Fruit fly (Drosophila melanogaster) whole organism, embryonic: ENCODE results near the gene ppk11.
A peak's percentile ranks its signal among the peaks of the same experiment; 100 is the strongest.

ENCODE experiments used
- Bdp1 ChIP-seq: fragments of 200-800 bp; sonication (Bioruptor generic); optimal IDR thresholded peaks from 3 replicates; lab custom pipeline; 2016; ENCODE audit warnings: missing biosample characterization, missing genetic modification characterization
- CG11085 ChIP-seq: fragments of 200-800 bp; sonication (Bioruptor generic); IDR thresholded peaks from 2 replicates; pipeline ENCODE4 v1.3.6; 2022; ENCODE audit warnings: missing biosample characterization, missing genetic modification characterization
- CG13287 ChIP-seq: fragments of 200-800 bp; sonication (Bioruptor generic); IDR thresholded peaks from 2 replicates; pipeline ENCODE4 v1.3.6; 2022; ENCODE audit warnings: missing biosample characterization, missing genetic modification characterization; ENCODE audit not compliant: partially characterized antibody
- CG13296 ChIP-seq: fragments of 200-800 bp; sonication (Bioruptor generic); optimal IDR thresholded peaks from 3 replicates; lab custom pipeline; 2018; ENCODE audit warnings: missing biosample characterization, mild to moderate bottlenecking, missing genetic modification characterization
- CG14667 ChIP-seq: fragments of 200-800 bp; sonication (Bioruptor generic); IDR thresholded peaks from 2 replicates; pipeline ENCODE4 v1.3.6; 2022; ENCODE audit warnings: missing biosample characterization, missing genetic modification characterization
- CG14710 ChIP-seq: fragments of 200-800 bp; sonication (Bioruptor generic); optimal IDR thresholded peaks from 3 replicates; lab custom pipeline; 2019; ENCODE audit warnings: missing biosample characterization, mild to moderate bottlenecking, missing genetic modification characterization, moderate library complexity
- CG15696 ChIP-seq: fragments of 200-800 bp; sonication (Bioruptor generic); optimal IDR thresholded peaks from 2 replicates; lab custom pipeline; 2019; ENCODE audit warnings: missing biosample characterization, mild to moderate bottlenecking, missing genetic modification characterization, moderate library complexity
- CG17385 ChIP-seq: fragments of 200-800 bp; sonication (Bioruptor generic); optimal IDR thresholded peaks from 3 replicates; lab custom pipeline; 2018; ENCODE audit warnings: missing biosample characterization, mild to moderate bottlenecking, missing genetic modification characterization
- CG17568 ChIP-seq: fragments of 200-800 bp; sonication (Bioruptor generic); optimal IDR thresholded peaks from 2 replicates; lab custom pipeline; 2018; ENCODE audit warnings: missing biosample characterization, mild to moderate bottlenecking, missing genetic modification characterization, moderate library complexity
- CG18476 ChIP-seq: fragments of 200-800 bp; sonication (Bioruptor generic); optimal IDR thresholded peaks from 2 replicates; lab custom pipeline; 2016; ENCODE audit warnings: missing biosample characterization, mild to moderate bottlenecking, missing genetic modification characterization
- CG2120 ChIP-seq: fragments of 200-800 bp; sonication (Bioruptor generic); optimal IDR thresholded peaks from 3 replicates; lab custom pipeline; 2016; ENCODE audit warnings: missing biosample characterization, missing genetic modification characterization
- CG2202 ChIP-seq: fragments of 200-800 bp; sonication (Bioruptor generic); optimal IDR thresholded peaks from 2 replicates; lab custom pipeline; 2018; ENCODE audit warnings: missing biosample characterization, mild to moderate bottlenecking, missing genetic modification characterization
- CG31365 ChIP-seq: fragments of 200-800 bp; sonication (Bioruptor generic); optimal IDR thresholded peaks from 2 replicates; lab custom pipeline; 2018; ENCODE audit warnings: missing biosample characterization, mild to moderate bottlenecking, missing genetic modification characterization
- CG3163 ChIP-seq: fragments of 200-800 bp; sonication (Bioruptor generic); optimal IDR thresholded peaks from 3 replicates; lab custom pipeline; 2016; ENCODE audit warnings: missing biosample characterization, missing genetic modification characterization
- CG32767 ChIP-seq: fragments of 200-800 bp; sonication (Bioruptor generic); IDR thresholded peaks from 2 replicates; pipeline ENCODE4 v1.3.6; 2022; ENCODE audit warnings: missing biosample characterization, missing genetic modification characterization
- CG3407 ChIP-seq: fragments of 200-800 bp; sonication (Bioruptor generic); optimal IDR thresholded peaks from 2 replicates; lab custom pipeline; 2018; ENCODE audit warnings: missing biosample characterization, mild to moderate bottlenecking, missing genetic modification characterization
- CG34422 ChIP-seq: fragments of 200-800 bp; sonication (Bioruptor generic); IDR thresholded peaks from 3 replicates; pipeline ENCODE4 v1.3.6; 2022; ENCODE audit warnings: missing biosample characterization, missing genetic modification characterization
- CG3847 ChIP-seq: fragments of 200-800 bp; sonication (Bioruptor generic); IDR thresholded peaks from 2 replicates; pipeline ENCODE4 v1.3.6; 2022; ENCODE audit warnings: missing biosample characterization, missing genetic modification characterization
- CG4820 ChIP-seq: fragments of 200-800 bp; sonication (Bioruptor generic); optimal IDR thresholded peaks from 3 replicates; lab custom pipeline; 2016; ENCODE audit warnings: missing biosample characterization, missing genetic modification characterization
- CG6765 ChIP-seq: fragments of 200-800 bp; sonication (Bioruptor generic); optimal IDR thresholded peaks from 3 replicates; lab custom pipeline; 2017; ENCODE audit warnings: missing biosample characterization, mild to moderate bottlenecking, missing genetic modification characterization
- CG8478 ChIP-seq: fragments of >200 bp; optimal IDR thresholded peaks from 2 replicates; lab custom pipeline; 2018
- CG8944 ChIP-seq: fragments of 200-800 bp; sonication (Bioruptor generic); optimal IDR thresholded peaks from 3 replicates; lab custom pipeline; 2016; ENCODE audit warnings: missing biosample characterization, missing genetic modification characterization
- CG9727 ChIP-seq: fragments of 200-800 bp; sonication (Bioruptor generic); optimal IDR thresholded peaks from 3 replicates; lab custom pipeline; 2017; ENCODE audit warnings: missing biosample characterization, mild to moderate bottlenecking, missing genetic modification characterization
- Deaf1 ChIP-seq: fragments of 200-800 bp; optimal IDR thresholded peaks from 3 replicates; lab custom pipeline; 2019; ENCODE audit warnings: missing biosample characterization, mild to moderate bottlenecking, missing genetic modification characterization, moderate library complexity
- Dek ChIP-seq: fragments of 200-800 bp; sonication (Bioruptor generic); optimal IDR thresholded peaks from 3 replicates; lab custom pipeline; 2019; ENCODE audit warnings: missing biosample characterization, mild to moderate bottlenecking, missing genetic modification characterization, moderate library complexity
- Ets65A ChIP-seq: fragments of 200-800 bp; sonication (Bioruptor generic); peaks from one replicate; lab custom pipeline; 2016; ENCODE audit warnings: missing biosample characterization, missing genetic modification characterization
- Fer2 ChIP-seq: fragments of 200-800 bp; sonication (Bioruptor generic); optimal IDR thresholded peaks from 2 replicates; lab custom pipeline; 2018; ENCODE audit warnings: missing biosample characterization, mild to moderate bottlenecking, missing genetic modification characterization, moderate library complexity
- Hsf ChIP-seq: fragments of 200-800 bp; sonication (Bioruptor generic); optimal IDR thresholded peaks from 3 replicates; lab custom pipeline; 2016; ENCODE audit warnings: missing biosample characterization, missing genetic modification characterization
- Lim3 ChIP-seq: fragments of 200-800 bp; sonication (Bioruptor generic); IDR thresholded peaks from 2 replicates; pipeline ENCODE4 v1.3.6; 2022; ENCODE audit warnings: missing biosample characterization, missing genetic modification characterization
- NC2β ChIP-seq: fragments of 200-800 bp; sonication (Bioruptor generic); optimal IDR thresholded peaks from 2 replicates; lab custom pipeline; 2016; ENCODE audit warnings: missing biosample characterization, missing genetic modification characterization
- PHDP ChIP-seq: fragments of 200-800 bp; sonication (Bioruptor generic); optimal IDR thresholded peaks from 3 replicates; lab custom pipeline; 2018; ENCODE audit warnings: missing biosample characterization, mild to moderate bottlenecking, missing genetic modification characterization, moderate library complexity
- Sin3A ChIP-seq: fragments of >200 bp; optimal IDR thresholded peaks from 2 replicates; lab custom pipeline; 2018
- aop ChIP-seq: fragments of 200-800 bp; sonication (Bioruptor generic); IDR thresholded peaks from 2 replicates; pipeline ENCODE4 v1.3.6; 2022; ENCODE audit warnings: missing biosample characterization, missing genetic modification characterization
- ap ChIP-seq: fragments of 200-800 bp; sonication (Bioruptor generic); IDR thresholded peaks from 2 replicates; pipeline ENCODE4 v1.3.6; 2022; ENCODE audit warnings: missing biosample characterization, missing genetic modification characterization
- ase ChIP-seq: fragments of 200-800 bp; sonication (Bioruptor generic); IDR thresholded peaks from 3 replicates; pipeline ENCODE4 v1.3.6; 2022; ENCODE audit warnings: missing biosample characterization, missing genetic modification characterization
- bcd ChIP-seq: fragments of 200-800 bp; sonication (Bioruptor generic); optimal IDR thresholded peaks from 2 replicates; lab custom pipeline; 2017; ENCODE audit warnings: missing biosample characterization, mild to moderate bottlenecking, missing genetic modification characterization
- cad ChIP-seq: fragments of >200 bp; optimal IDR thresholded peaks from 2 replicates; lab custom pipeline; 2017; ENCODE audit warnings: missing biosample characterization, missing genetic modification characterization
- croc ChIP-seq: fragments of 200-800 bp; sonication (Bioruptor generic); conservative IDR thresholded peaks from 3 replicates; pipeline ENCODE4 v1.3.6; 2022; ENCODE audit warnings: missing biosample characterization, missing genetic modification characterization
- crp ChIP-seq, 2 experiments: fragments of 200-800 bp; sonication (Bioruptor generic); optimal IDR thresholded peaks; 2 replicates in 1 of 2; 3 replicates in 1 of 2; lab custom pipeline; 2017; ENCODE audit warnings: missing biosample characterization in 2 of 2, missing genetic modification characterization in 2 of 2, mild to moderate bottlenecking in 1 of 2, moderate library complexity in 1 of 2
- dan ChIP-seq: fragments of 200-800 bp; sonication (Bioruptor generic); IDR thresholded peaks from 2 replicates; pipeline ENCODE4 v1.3.6; 2022; ENCODE audit warnings: missing biosample characterization, missing genetic modification characterization
- gem ChIP-seq: fragments of 200-800 bp; sonication (Bioruptor generic); optimal IDR thresholded peaks from 2 replicates; lab custom pipeline; 2019; ENCODE audit warnings: missing biosample characterization, mild to moderate bottlenecking, missing genetic modification characterization, moderate library complexity
- gro ChIP-seq: fragments of 200-800 bp; sonication (Bioruptor generic); optimal IDR thresholded peaks from 2 replicates; lab custom pipeline; 2016; ENCODE audit warnings: missing biosample characterization, missing genetic modification characterization
- gt ChIP-seq: fragments of 200-800 bp; sonication (Bioruptor generic); IDR thresholded peaks from 2 replicates; pipeline ENCODE4 v1.3.6; 2022; ENCODE audit warnings: missing biosample characterization, missing genetic modification characterization
- kah ChIP-seq: fragments of 200-800 bp; sonication (Bioruptor generic); optimal IDR thresholded peaks from 2 replicates; lab custom pipeline; 2018; ENCODE audit warnings: missing biosample characterization, mild to moderate bottlenecking, missing genetic modification characterization
- nau ChIP-seq: fragments of 200-800 bp; sonication (Bioruptor generic); optimal IDR thresholded peaks from 3 replicates; lab custom pipeline; 2017; ENCODE audit warnings: missing biosample characterization, mild to moderate bottlenecking, missing genetic modification characterization, missing genetic modification reagents
- pfk ChIP-seq: fragments of 200-800 bp; sonication (Bioruptor generic); optimal IDR thresholded peaks from 2 replicates; lab custom pipeline; 2018; ENCODE audit warnings: missing biosample characterization, mild to moderate bottlenecking, missing genetic modification characterization, moderate library complexity
- repo ChIP-seq: fragments of 200-800 bp; sonication (Bioruptor generic); optimal IDR thresholded peaks from 2 replicates; lab custom pipeline; 2016; ENCODE audit warnings: missing biosample characterization, missing genetic modification characterization
- seq ChIP-seq: fragments of 200-800 bp; sonication (Bioruptor generic); IDR thresholded peaks from 2 replicates; pipeline ENCODE4 v1.3.6; 2022; ENCODE audit warnings: missing biosample characterization, missing genetic modification characterization
- toy ChIP-seq: fragments of 200-800 bp; sonication (Bioruptor generic); IDR thresholded peaks from 2 replicates; pipeline ENCODE4 v1.3.6; 2022; ENCODE audit warnings: missing biosample characterization, missing genetic modification characterization
- zfh2 ChIP-seq: fragments of 200-800 bp; sonication (Bioruptor generic); optimal IDR thresholded peaks from 2 replicates; lab custom pipeline; 2016; ENCODE audit warnings: missing biosample characterization, missing genetic modification characterization

Gene ppk11

DNA sequence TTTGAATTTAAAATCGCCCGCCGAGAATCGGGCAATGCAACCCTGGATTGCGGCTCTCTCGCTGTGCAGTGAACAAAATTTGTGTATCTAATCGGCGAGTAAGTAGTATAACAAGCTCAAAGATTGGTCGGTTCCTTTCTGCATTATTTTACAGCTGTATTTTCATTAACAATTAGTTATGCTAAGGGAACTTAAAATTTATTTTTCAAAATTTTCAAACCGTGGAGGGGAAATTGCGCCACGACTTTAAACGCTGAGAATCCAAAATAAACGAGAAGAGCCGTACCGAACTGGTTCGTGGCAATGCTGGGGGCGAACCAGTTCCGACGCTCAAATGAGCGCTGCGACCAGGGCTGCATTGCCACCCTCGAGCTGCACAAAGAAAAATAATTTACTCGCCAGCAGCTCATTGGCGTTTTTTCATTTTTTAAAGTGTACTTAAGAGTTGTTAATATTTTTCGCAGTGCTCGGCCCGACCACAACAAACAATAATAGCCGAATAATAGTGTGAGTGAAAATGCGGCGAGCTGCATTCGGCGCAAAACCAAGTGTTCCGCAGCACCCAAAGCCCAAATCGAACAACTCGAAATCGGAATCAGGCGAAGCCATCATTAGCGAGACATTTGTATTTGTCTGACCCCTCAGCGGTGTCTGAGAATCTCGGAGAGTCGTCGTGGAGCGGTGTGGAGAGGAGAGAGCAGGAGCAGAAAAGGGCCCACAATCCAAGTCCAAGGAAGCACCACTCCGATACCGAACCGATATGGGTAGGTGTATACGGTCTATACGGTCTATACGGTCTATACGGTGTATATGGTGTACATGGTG, 16.6 kb downstream of the ppk11 start, which contains the start of gene zf30C (continued):
- TF ChIP-seq dan (peak; percentile 61), PHDP (tag; lab: Kevin White, UChicago) (peak; percentile 76), aop (GFP tag; lab: Robert Waterston, UW) (no peak; the same call in 1 of the 2 replicates), repo (GFP tag; lab: Kevin White, UChicago) (peak; percentile 91), CG2202 (tag; lab: Kevin White, UChicago) (peak; percentile 41), CG17568 (GFP tag; lab: Kevin White, UChicago) (no peak), CG13287 (GFP tag; lab: Robert Waterston, UW) (peak; percentile 66), ase (peak; percentile 77), CG2120 (GFP tag; lab: Kevin White, UChicago) (peak; percentile 96), CG17385 (GFP tag; lab: Kevin White, UChicago) (peak; percentile 73), CG15696 (tag; lab: Kevin White, UChicago) (peak; percentile 65), CG9727 (peak; percentile 68), CG14710 (tag; lab: Kevin White, UChicago) (peak; percentile 62), crp (GFP tag; optimal IDR thresholded peaks at IDR 0.05; lab: Kevin White, UChicago) (peak in 1 of 2 experiments; percentile 38), CG31365 (tag; lab: Kevin White, UChicago) (peak; percentile 15), Sin3A (lab: Kevin White, UChicago) (peak; percentile 78), kah (GFP tag; lab: Kevin White, UChicago) (peak; percentile 38), Fer2 (tag; lab: Kevin White, UChicago) (peak; percentile 59), gro (GFP tag; lab: Kevin White, UChicago) (peak; percentile 75), Lim3 (GFP tag; lab: Robert Waterston, UW) (no peak), CG3407 (peak; percentile 31), pfk (GFP tag; lab: Kevin White, UChicago) (peak; percentile 20), zfh2 (GFP tag; lab: Kevin White, UChicago) (peak; percentile 95), CG8478 (lab: Kevin White, UChicago) (no peak), Ets65A (GFP tag; lab: Kevin White, UChicago) (peak; percentile 98), CG8944 (GFP tag; lab: Kevin White, UChicago) (peak; percentile 94), CG6765 (GFP tag; lab: Kevin White, UChicago) (peak; percentile 55), nau (no peak), bcd (GFP tag; lab: Kevin White, UChicago) (peak; percentile 82), Bdp1 (GFP tag; lab: Kevin White, UChicago) (peak; percentile 71), Deaf1 (tag; lab: Kevin White, UChicago) (no peak), CG11085 (GFP tag; lab: Robert Waterston, UW) (peak; percentile 81), CG3847 (GFP tag; lab: Robert Waterston, UW) (peak; percentile 86), NC2β (GFP tag; lab: Kevin White, UChicago) (peak; percentile 87), croc (GFP tag; lab: Robert Waterston, UW) (peak; percentile 40), cad (GFP tag; lab: Kevin White, UChicago) (no peak), ap (GFP tag; lab: Robert Waterston, UW) (peak; percentile 68), toy (GFP tag; lab: Robert Waterston, UW) (0 out of 2 replicates have a peak, but pooled peaks have one; percentile 39), CG18476 (GFP tag; lab: Kevin White, UChicago) (peak; percentile 47), CG13296 (peak; percentile 77), gt (GFP tag; lab: Robert Waterston, UW) (peak; percentile 47; the same call in 1 of the 2 replicates), Hsf (GFP tag; lab: Kevin White, UChicago) (peak; percentile 95), gem (tag; lab: Kevin White, UChicago) (peak; percentile 85), CG34422 (GFP tag; lab: Robert Waterston, UW) (peak; percentile 87), CG3163 (peak; percentile 79), CG14667 (GFP tag; lab: Robert Waterston, UW) (peak; percentile 83), seq (GFP tag; lab: Robert Waterston, UW) (peak; percentile 86), CG32767 (GFP tag; lab: Robert Waterston, UW) (no peak; the same call in none of the 2 replicates), Dek (tag; lab: Kevin White, UChicago) (peak; percentile 64), CG4820 (GFP tag; lab: Kevin White, UChicago) (peak; percentile 87)
